Fruit fly (Drosophila melanogaster) whole organism, embryonic: ENCODE results near the gene Ac76E.

Source experiments
- Abd-B ChIP-seq: fragments of 200-800 bp; sonication (Bioruptor generic); optimal IDR thresholded peaks from 2 replicates; lab custom pipeline; 2018; ENCODE audit warnings: missing biosample characterization, mild to moderate bottlenecking, missing genetic modification characterization, moderate library complexity
- Bdp1 ChIP-seq: fragments of 200-800 bp; sonication (Bioruptor generic); optimal IDR thresholded peaks from 3 replicates; lab custom pipeline; 2016; ENCODE audit warnings: missing biosample characterization, missing genetic modification characterization
- CG10959 ChIP-seq: fragments of 200-800 bp; sonication (Bioruptor generic); IDR thresholded peaks from 2 replicates; pipeline ENCODE4 v1.3.6; 2022; ENCODE audit warnings: missing biosample characterization, missing genetic modification characterization
- CG11456 ChIP-seq: fragments of 200-800 bp; sonication (Bioruptor generic); IDR thresholded peaks from 3 replicates; pipeline ENCODE4 v1.3.6; 2022; ENCODE audit warnings: missing biosample characterization, missing genetic modification characterization
- CG12104 ChIP-seq: fragments of 200-800 bp; sonication (Bioruptor generic); optimal IDR thresholded peaks from 3 replicates; lab custom pipeline; 2016; ENCODE audit warnings: missing biosample characterization, missing genetic modification characterization
- CG13424 ChIP-seq: fragments of 200-800 bp; sonication (Bioruptor generic); optimal IDR thresholded peaks from 2 replicates; lab custom pipeline; 2019; ENCODE audit warnings: missing biosample characterization, mild to moderate bottlenecking, missing genetic modification characterization, moderate library complexity
- CG16863 ChIP-seq: fragments of 200-800 bp; sonication (Bioruptor generic); optimal IDR thresholded peaks from 3 replicates; lab custom pipeline; 2016; ENCODE audit warnings: missing biosample characterization, missing genetic modification characterization
- CG17186 ChIP-seq: fragments of 200-800 bp; sonication (Bioruptor generic); optimal IDR thresholded peaks from 3 replicates; lab custom pipeline; 2017; ENCODE audit warnings: missing biosample characterization, missing genetic modification reagents, missing genetic modification characterization
- CG2116 ChIP-seq: fragments of 200-800 bp; sonication (Bioruptor generic); optimal IDR thresholded peaks from 3 replicates; lab custom pipeline; 2018; ENCODE audit warnings: missing biosample characterization, mild to moderate bottlenecking, missing genetic modification characterization
- CG2120 ChIP-seq: fragments of 200-800 bp; sonication (Bioruptor generic); optimal IDR thresholded peaks from 3 replicates; lab custom pipeline; 2016; ENCODE audit warnings: missing biosample characterization, missing genetic modification characterization
- CG2129 ChIP-seq: fragments of 200-800 bp; sonication (Bioruptor generic); IDR thresholded peaks from 2 replicates; pipeline ENCODE4 v1.3.6; 2022; ENCODE audit warnings: missing biosample characterization, missing genetic modification characterization; ENCODE audit not compliant: partially characterized antibody
- CG3407 ChIP-seq: fragments of 200-800 bp; sonication (Bioruptor generic); optimal IDR thresholded peaks from 2 replicates; lab custom pipeline; 2018; ENCODE audit warnings: missing biosample characterization, mild to moderate bottlenecking, missing genetic modification characterization
- CG8388 ChIP-seq: fragments of 200-800 bp; sonication (Bioruptor generic); optimal IDR thresholded peaks from 2 replicates; lab custom pipeline; 2019; ENCODE audit warnings: missing biosample characterization, mild to moderate bottlenecking, missing genetic modification characterization, moderate library complexity
- CG9609 ChIP-seq: fragments of 200-800 bp; sonication (Bioruptor generic); optimal IDR thresholded peaks from 3 replicates; lab custom pipeline; 2016; ENCODE audit warnings: missing biosample characterization, missing genetic modification characterization
- CG9727 ChIP-seq: fragments of 200-800 bp; sonication (Bioruptor generic); optimal IDR thresholded peaks from 3 replicates; lab custom pipeline; 2017; ENCODE audit warnings: missing biosample characterization, mild to moderate bottlenecking, missing genetic modification characterization
- CkIIα-i1 ChIP-seq: fragments of 200-800 bp; sonication (Bioruptor generic); IDR thresholded peaks from 2 replicates; pipeline ENCODE4 v1.3.6; 2022; ENCODE audit warnings: missing biosample characterization, missing genetic modification characterization
- Elba2 ChIP-seq: fragments of 200-800 bp; sonication (Bioruptor generic); optimal IDR thresholded peaks from 3 replicates; lab custom pipeline; 2016; ENCODE audit warnings: missing biosample characterization, missing genetic modification characterization
- HmgD ChIP-seq: fragments of 200-800 bp; sonication (Bioruptor generic); optimal IDR thresholded peaks from 3 replicates; lab custom pipeline; 2016; ENCODE audit warnings: missing biosample characterization, missing genetic modification characterization
- NfI ChIP-seq: fragments of 200-800 bp; sonication (Bioruptor generic); optimal IDR thresholded peaks from 3 replicates; lab custom pipeline; 2018; ENCODE audit warnings: missing biosample characterization, mild to moderate bottlenecking, missing genetic modification characterization, moderate library complexity
- Scr ChIP-seq: fragments of 200-800 bp; sonication (Bioruptor generic); IDR thresholded peaks from 2 replicates; pipeline ENCODE4 v1.3.6; 2022; ENCODE audit warnings: missing biosample characterization, missing genetic modification characterization; ENCODE audit not compliant: partially characterized antibody
- Six4 ChIP-seq: fragments of 200-800 bp; sonication (Bioruptor generic); optimal IDR thresholded peaks from 2 replicates; lab custom pipeline; 2016; ENCODE audit warnings: missing biosample characterization, missing genetic modification characterization
- Usf ChIP-seq: fragments of 200-800 bp; sonication (Bioruptor generic); optimal IDR thresholded peaks from 2 replicates; lab custom pipeline; 2017; ENCODE audit warnings: missing genotype, missing biosample characterization, missing genetic modification characterization
- ac ChIP-seq: fragments of 200-800 bp; sonication (Bioruptor generic); optimal IDR thresholded peaks from 3 replicates; lab custom pipeline; 2017; ENCODE audit warnings: missing biosample characterization, mild to moderate bottlenecking, missing genetic modification characterization
- bowl ChIP-seq: fragments of 200-800 bp; sonication (Bioruptor generic); IDR thresholded peaks from 2 replicates; pipeline ENCODE4 v1.3.6; 2022; ENCODE audit warnings: missing biosample characterization, missing genetic modification characterization
- cg ChIP-seq: fragments of 200-800 bp; sonication (Bioruptor generic); optimal IDR thresholded peaks from 3 replicates; lab custom pipeline; 2019; ENCODE audit warnings: missing biosample characterization, mild to moderate bottlenecking, missing genetic modification characterization, moderate library complexity
- chm ChIP-seq: fragments of 200-800 bp; sonication (Bioruptor generic); IDR thresholded peaks from 2 replicates; pipeline ENCODE4 v1.3.6; 2022; ENCODE audit warnings: missing biosample characterization, missing genetic modification characterization
- danr ChIP-seq: fragments of 200-800 bp; sonication (Bioruptor generic); IDR thresholded peaks from 2 replicates; pipeline ENCODE4 v1.3.6; 2022; ENCODE audit warnings: missing biosample characterization, missing genetic modification characterization
- eve ChIP-seq, 2 experiments: fragments of >200 bp; optimal IDR thresholded peaks; 2 replicates each; lab custom pipeline; 2017; ENCODE audit warnings: missing biosample characterization in 2 of 2, missing genetic modification characterization in 2 of 2
- exex ChIP-seq: fragments of 200-800 bp; sonication (Bioruptor generic); optimal IDR thresholded peaks from 4 replicates; lab custom pipeline; 2018; ENCODE audit warnings: missing biosample characterization, mild to moderate bottlenecking, missing genetic modification characterization, moderate library complexity
- fd64A ChIP-seq: fragments of 200-800 bp; sonication (Bioruptor generic); optimal IDR thresholded peaks from 3 replicates; lab custom pipeline; 2018; ENCODE audit warnings: missing biosample characterization, mild to moderate bottlenecking, missing genetic modification characterization
- gce ChIP-seq: fragments of 200-800 bp; sonication (Bioruptor generic); IDR thresholded peaks from 3 replicates; pipeline ENCODE4 v1.3.6; 2022; ENCODE audit warnings: missing biosample characterization, missing genetic modification characterization
- gcm2 ChIP-seq: fragments of 200-800 bp; sonication (Bioruptor generic); optimal IDR thresholded peaks from 2 replicates; lab custom pipeline; 2016; ENCODE audit warnings: missing biosample characterization, missing genetic modification characterization
- gem ChIP-seq: fragments of 200-800 bp; sonication (Bioruptor generic); optimal IDR thresholded peaks from 2 replicates; lab custom pipeline; 2019; ENCODE audit warnings: missing biosample characterization, mild to moderate bottlenecking, missing genetic modification characterization, moderate library complexity
- gro ChIP-seq: fragments of 200-800 bp; sonication (Bioruptor generic); optimal IDR thresholded peaks from 2 replicates; lab custom pipeline; 2016; ENCODE audit warnings: missing biosample characterization, missing genetic modification characterization
- ken ChIP-seq: fragments of 200-800 bp; sonication (Bioruptor generic); IDR thresholded peaks from 3 replicates; pipeline ENCODE4 v1.3.6; 2022; ENCODE audit warnings: missing biosample characterization, missing genetic modification characterization
- lab ChIP-seq: fragments of 200-800 bp; sonication (Bioruptor generic); optimal IDR thresholded peaks from 3 replicates; lab custom pipeline; 2017; ENCODE audit warnings: missing biosample characterization, missing genetic modification characterization, mild to moderate bottlenecking, moderate library complexity, missing genetic modification reagents
- lbe ChIP-seq: fragments of 200-800 bp; sonication (Bioruptor generic); optimal IDR thresholded peaks from 2 replicates; lab custom pipeline; 2016; ENCODE audit warnings: missing biosample characterization, mild to moderate bottlenecking, missing genetic modification characterization
- maf-S ChIP-seq: fragments of 200-800 bp; sonication (Bioruptor generic); optimal IDR thresholded peaks from 2 replicates; lab custom pipeline; 2016; ENCODE audit warnings: missing biosample characterization, missing genetic modification characterization
- nerfin-1 ChIP-seq: fragments of 200-800 bp; sonication (Bioruptor generic); optimal IDR thresholded peaks from 3 replicates; lab custom pipeline; 2019; ENCODE audit warnings: missing biosample characterization, mild to moderate bottlenecking, missing genetic modification characterization, moderate library complexity
- pan ChIP-seq, 4 experiments: fragments of >200 bp in 3 of 4; fragments of 200-800 bp in 1 of 4; sonication (Bioruptor generic) in 1 of 4; optimal IDR thresholded peaks in 3 of 4; IDR thresholded peaks in 1 of 4; 2 replicates each; pipeline versions ENCODE4 v1.3.6 to Lab custom; 2017 to 2022; ENCODE audit warnings: missing biosample characterization in 2 of 4, missing genetic modification characterization in 2 of 4, mixed read lengths in 1 of 4
- peb ChIP-seq: fragments of 200-800 bp; sonication (Bioruptor generic); IDR thresholded peaks from 2 replicates; pipeline ENCODE4 v1.3.6; 2022; ENCODE audit warnings: missing biosample characterization, missing genetic modification characterization
- pnt ChIP-seq: fragments of 200-800 bp; sonication (Bioruptor generic); optimal IDR thresholded peaks from 3 replicates; lab custom pipeline; 2016; ENCODE audit warnings: missing biosample characterization, missing genetic modification characterization
- sisA ChIP-seq: fragments of 200-800 bp; sonication (Bioruptor generic); IDR thresholded peaks from 2 replicates; pipeline ENCODE4 v1.3.6; 2022; ENCODE audit warnings: missing biosample characterization, missing genetic modification characterization
- slp2 ChIP-seq: fragments of 200-800 bp; sonication (Bioruptor generic); optimal IDR thresholded peaks from 2 replicates; lab custom pipeline; 2016; ENCODE audit warnings: missing biosample characterization, missing genetic modification characterization
- sna ChIP-seq: fragments of 200-800 bp; sonication (Bioruptor generic); IDR thresholded peaks from 2 replicates; pipeline ENCODE4 v1.3.6; 2022; ENCODE audit warnings: missing biosample characterization, missing genetic modification characterization; ENCODE audit not compliant: partially characterized antibody
- stwl ChIP-seq: fragments of 200-800 bp; sonication (Bioruptor generic); optimal IDR thresholded peaks from 3 replicates; lab custom pipeline; 2018; ENCODE audit warnings: missing biosample characterization, mild to moderate bottlenecking, missing genetic modification characterization, moderate library complexity
- wdn ChIP-seq: fragments of 200-800 bp; sonication (Bioruptor generic); IDR thresholded peaks from 2 replicates; pipeline ENCODE4 v1.3.6; 2022; ENCODE audit warnings: missing biosample characterization, missing genetic modification characterization
- zen2 ChIP-seq: fragments of 200-800 bp; sonication (Bioruptor generic); IDR thresholded peaks from 3 replicates; pipeline ENCODE4 v1.3.6; 2022; ENCODE audit warnings: missing biosample characterization, missing genetic modification characterization; ENCODE audit not compliant: partially characterized antibody

Ac76E gene

dm6 chr3L:20002482-20003234 lies 63.6 kb downstream of the Ac76E start, which contains the start of gene CG7668 (continued):
- TF ChIP-seq nerfin-1 (tag; lab: Kevin White, UChicago) (peak; percentile 87), NfI (GFP tag; lab: Kevin White, UChicago) (peak; percentile 89), CG2120 (GFP tag; lab: Kevin White, UChicago) (peak; percentile 93), sisA (GFP tag; lab: Robert Waterston, UW) (no peak), Six4 (GFP tag; lab: Kevin White, UChicago) (peak; percentile 85), Elba2 (GFP tag; lab: Kevin White, UChicago) (peak; percentile 83), chm (no peak; the same call in 1 of the 2 replicates), maf-S (peak; percentile 72), slp2 (GFP tag; lab: Kevin White, UChicago) (peak; percentile 86), Scr (peak; percentile 9; the same call in 1 of the 2 replicates), wdn (GFP tag; lab: Robert Waterston, UW) (peak; percentile 86; the same call in 1 of the 2 replicates), lbe (peak; percentile 88), CG16863 (peak; percentile 88), CG17186 (GFP tag; lab: Kevin White, UChicago) (peak; percentile 70), zen2 (GFP tag; lab: Robert Waterston, UW) (no peak), CG12104 (GFP tag; lab: Kevin White, UChicago) (peak; percentile 78), danr (peak; percentile 77), pnt (peak; percentile 85), gro (GFP tag; lab: Kevin White, UChicago) (peak; percentile 88), Abd-B (no peak), fd64A (GFP tag; lab: Kevin White, UChicago) (no peak), ken (GFP tag; lab: Robert Waterston, UW) (peak; percentile 91; the same call in 2 of the 3 replicates), Usf (peak; percentile 63), pan (optimal IDR thresholded peaks at IDR 0.05; lab: Kevin White, UChicago) (no peak), pan (GFP tag; optimal IDR thresholded peaks at IDR 0.05 in 1 of 2, IDR thresholded peaks at IDR 0.05 in 1 of 2) (peak in 1 of 2 experiments; percentile 95), bowl (peak; percentile 86), CG3407 (GFP tag; lab: Kevin White, UChicago) (peak; percentile 76), CG8388 (GFP tag; lab: Kevin White, UChicago) (peak; percentile 93), exex (tag; lab: Kevin White, UChicago) (peak; percentile 71), gcm2 (peak; percentile 77), CG2116 (peak; percentile 68), sna (GFP tag; lab: Robert Waterston, UW) (peak; percentile 43), ac (GFP tag; lab: Kevin White, UChicago) (peak; percentile 57), CkIIα-i1 (GFP tag; lab: Robert Waterston, UW) (no peak), cg (GFP tag; lab: Kevin White, UChicago) (peak; percentile 16), lab (GFP tag; lab: Kevin White, UChicago) (peak; percentile 92), gce (GFP tag; lab: Robert Waterston, UW) (no peak; the same call in 2 of the 3 replicates), stwl (tag; lab: Kevin White, UChicago) (peak; percentile 78), CG13424 (peak; percentile 93), peb (GFP tag; lab: Robert Waterston, UW) (peak; percentile 59; the same call in 1 of the 2 replicates), CG9609 (peak; percentile 74), HmgD (GFP tag; lab: Kevin White, UChicago) (peak; percentile 77), gem (tag; lab: Kevin White, UChicago) (peak; percentile 96), eve (GFP tag; optimal IDR thresholded peaks at IDR 0.05; lab: Kevin White, UChicago) (peak in 1 of 2 experiments; percentile 69), Bdp1 (GFP tag; lab: Kevin White, UChicago) (peak; percentile 75), CG10959 (GFP tag; lab: Robert Waterston, UW) (no peak; the same call in 1 of the 2 replicates), CG9727 (GFP tag; lab: Kevin White, UChicago) (peak; percentile 90), CG2129 (GFP tag; lab: Robert Waterston, UW) (no peak), CG11456 (GFP tag; lab: Robert Waterston, UW) (no peak)
